Worm (Caenorhabditis elegans) whole organism, L4 larva: ENCODE measurements around the gene srz-70.

Experiments
- D1046.2 ChIP-seq: fragments of 200-800 bp; sonication (Bioruptor generic); IDR thresholded peaks from 2 replicates; pipeline ENCODE4 v1.3.6; 2022; ENCODE audit warnings: missing genetic modification characterization, missing compliant biosample characterization
- T26A8.4 ChIP-seq: fragments of 200-800 bp; sonication (Bioruptor generic); IDR thresholded peaks from 2 replicates; pipeline ENCODE4 v1.3.6; 2022; ENCODE audit warnings: missing genetic modification characterization, missing compliant biosample characterization
- Y105C5A.15 ChIP-seq: fragments of 200-800 bp; sonication (Bioruptor generic); IDR thresholded peaks from 2 replicates; pipeline ENCODE4 v1.3.6; 2022; ENCODE audit warnings: missing genetic modification characterization, missing compliant biosample characterization
- Y48G9A.11 ChIP-seq: fragments of 200-800 bp; sonication (Bioruptor generic); IDR thresholded peaks from 2 replicates; pipeline ENCODE4 v1.3.6; 2022; ENCODE audit warnings: missing genetic modification reagents, missing genetic modification characterization, missing compliant biosample characterization
- Y5F2A.4 ChIP-seq: fragments of 200-800 bp; sonication (Bioruptor generic); optimal IDR thresholded peaks from 2 replicates; lab custom pipeline; 2018; ENCODE audit warnings: mild to moderate bottlenecking, missing genetic modification characterization, missing compliant biosample characterization
- ZK337.2 ChIP-seq: fragments of 200-800 bp; sonication (Bioruptor generic); IDR thresholded peaks from 2 replicates; pipeline ENCODE4 v1.3.6; 2022; ENCODE audit warnings: missing genetic modification reagents, missing genetic modification characterization, missing compliant biosample characterization
- attf-4 ChIP-seq: sonication (generic microtip); optimal IDR thresholded peaks from 3 replicates; lab custom pipeline; 2017; ENCODE audit warnings: missing biosample characterization, missing genetic modification characterization
- ceh-44 ChIP-seq: fragments of 200-800 bp; sonication (Bioruptor generic); IDR thresholded peaks from 2 replicates; pipeline ENCODE4 v1.3.6; 2022; ENCODE audit warnings: missing genetic modification reagents, missing genetic modification characterization, missing compliant biosample characterization
- ceh-62 ChIP-seq: sonication (generic microtip); optimal IDR thresholded peaks from 2 replicates; lab custom pipeline; 2017; ENCODE audit warnings: missing biosample characterization, missing genetic modification characterization
- cey-2 ChIP-seq: sonication (generic microtip); optimal IDR thresholded peaks from 3 replicates; lab custom pipeline; 2017; ENCODE audit warnings: missing genetic modification characterization, mild to moderate bottlenecking, missing compliant biosample characterization, antibody characterized with exemption, borderline replicate concordance; ENCODE audit not compliant: insufficient read depth
- dmd-6 ChIP-seq: fragments of 200-800 bp; sonication (Bioruptor generic); IDR thresholded peaks from 2 replicates; pipeline ENCODE4 v1.3.6; 2022; ENCODE audit warnings: missing genetic modification reagents, missing genetic modification characterization, missing compliant biosample characterization
- dmd-8 ChIP-seq: fragments of 200-800 bp; sonication (Bioruptor generic); IDR thresholded peaks from 2 replicates; pipeline ENCODE4 v1.3.6; 2022; ENCODE audit warnings: missing genetic modification characterization, missing compliant biosample characterization
- dmd-9 ChIP-seq: fragments of 200-800 bp; sonication (Bioruptor generic); IDR thresholded peaks from 2 replicates; pipeline ENCODE4 v1.3.6; 2022; ENCODE audit warnings: missing genetic modification reagents, missing genetic modification characterization, missing compliant biosample characterization
- duxl-1 ChIP-seq: sonication (generic microtip); optimal IDR thresholded peaks from 2 replicates; lab custom pipeline; 2016; ENCODE audit warnings: mild to moderate bottlenecking, missing genetic modification characterization, moderate library complexity, missing compliant biosample characterization; ENCODE audit not compliant: poor library complexity
- dve-1 ChIP-seq: sonication (generic microtip); optimal IDR thresholded peaks from 2 replicates; lab custom pipeline; 2017; ENCODE audit warnings: antibody characterized with exemption, mild to moderate bottlenecking, missing genetic modification characterization, missing compliant biosample characterization; ENCODE audit not compliant: insufficient read depth
- egl-43 ChIP-seq: fragments of 200-800 bp; sonication (Bioruptor generic); IDR thresholded peaks from 2 replicates; pipeline ENCODE4 v1.3.6; 2022; ENCODE audit warnings: missing genetic modification reagents, missing genetic modification characterization, missing compliant biosample characterization
- gei-8 ChIP-seq: fragments of 200-800 bp; sonication (Bioruptor generic); optimal IDR thresholded peaks from 2 replicates; lab custom pipeline; 2018; ENCODE audit warnings: mild to moderate bottlenecking, missing genetic modification characterization, missing compliant biosample characterization
- lin-1 ChIP-seq: fragments of 200-800 bp; sonication (Bioruptor generic); IDR thresholded peaks from 2 replicates; pipeline ENCODE4 v1.3.6; 2022; ENCODE audit warnings: missing genetic modification reagents, missing genetic modification characterization, missing compliant biosample characterization
- lin-13 ChIP-seq: fragments of 150-350 bp; optimal IDR thresholded peaks from 2 replicates; lab custom pipeline; 2014; ENCODE audit warnings: missing biosample characterization, missing genetic modification reagents, missing genetic modification characterization
- lir-3 ChIP-seq: sonication (generic microtip); optimal IDR thresholded peaks from 2 replicates; lab custom pipeline; 2016; ENCODE audit warnings: mild to moderate bottlenecking, missing genetic modification characterization, missing compliant biosample characterization
- madf-9 ChIP-seq: fragments of 200-800 bp; sonication (Bioruptor generic); conservative IDR thresholded peaks from 2 replicates; pipeline ENCODE4 v1.3.6; 2022; ENCODE audit warnings: missing genetic modification reagents, missing genetic modification characterization, missing compliant biosample characterization
- mep-1 ChIP-seq: fragments of 150-350 bp; sonication (generic microtip); optimal IDR thresholded peaks from 3 replicates; lab custom pipeline; 2014; ENCODE audit warnings: missing biosample characterization, missing genetic modification characterization
- nhr-10 ChIP-seq: fragments of 150-350 bp; optimal IDR thresholded peaks from 2 replicates; lab custom pipeline; 2014; ENCODE audit warnings: missing biosample characterization, missing genetic modification characterization
- nhr-6 ChIP-seq: fragments of 150-350 bp; optimal IDR thresholded peaks from 2 replicates; lab custom pipeline; 2014; ENCODE audit warnings: missing biosample characterization, missing genetic modification characterization
- nhr-76 ChIP-seq: fragments of 150-350 bp; optimal IDR thresholded peaks from 2 replicates; lab custom pipeline; 2014; ENCODE audit warnings: missing biosample characterization, missing genetic modification characterization
- nhr-77 ChIP-seq: fragments of 150-350 bp; optimal IDR thresholded peaks from 2 replicates; lab custom pipeline; 2014; ENCODE audit warnings: missing biosample characterization, missing genetic modification characterization
- pha-4 ChIP-seq, 2 experiments: fragments of 150-350 bp in 1 of 2; fragments of 200-800 bp in 1 of 2; sonication (Bioruptor generic) in 1 of 2; IDR thresholded peaks in 1 of 2; optimal IDR thresholded peaks in 1 of 2; 2 replicates each; pipeline versions ENCODE4 v1.3.6 to Lab custom; 2014 to 2022; ENCODE audit warnings: missing genetic modification characterization in 2 of 2, missing genetic modification reagents in 2 of 2, missing biosample characterization in 1 of 2, missing compliant biosample characterization in 1 of 2
- sdz-12 ChIP-seq: fragments of 200-800 bp; sonication (Bioruptor generic); optimal IDR thresholded peaks from 2 replicates; lab custom pipeline; 2018; ENCODE audit warnings: mild to moderate bottlenecking, missing genetic modification characterization, missing compliant biosample characterization
- snpc-4 ChIP-seq: fragments of 150-350 bp; optimal IDR thresholded peaks from 2 replicates; lab custom pipeline; 2014; ENCODE audit warnings: missing biosample characterization, missing genetic modification characterization
- tag-97 ChIP-seq: fragments of 200-800 bp; sonication (Bioruptor generic); IDR thresholded peaks from 2 replicates; pipeline ENCODE4 v1.3.6; 2022; ENCODE audit warnings: missing genetic modification characterization, missing compliant biosample characterization
- tra-1 ChIP-seq: fragments of 200-800 bp; sonication (Bioruptor generic); IDR thresholded peaks from 2 replicates; pipeline ENCODE4 v1.3.6; 2022; ENCODE audit warnings: missing genetic modification reagents, missing genetic modification characterization, missing compliant biosample characterization
- unc-62 ChIP-seq, 3 experiments: fragments of 150-350 bp in 1 of 3; sonication (generic microtip); optimal IDR thresholded peaks in 2 of 3; peaks in 1 of 3; 1 replicate in 1 of 3; 2 replicates in 2 of 3; lab custom pipeline; 2014 to 2017; ENCODE audit warnings: missing biosample characterization in 3 of 3, missing genetic modification characterization in 3 of 3, missing genetic modification reagents in 3 of 3, missing genotype in 1 of 3
- zip-11 ChIP-seq: fragments of 200-800 bp; sonication (Bioruptor generic); IDR thresholded peaks from 2 replicates; pipeline ENCODE4 v1.3.6; 2022; ENCODE audit warnings: missing genetic modification characterization, missing compliant biosample characterization
- zip-2 ChIP-seq: fragments of 150-350 bp; optimal IDR thresholded peaks from 2 replicates; lab custom pipeline; 2014; ENCODE audit warnings: missing biosample characterization, missing genetic modification characterization
- ztf-11 ChIP-seq: fragments of 150-350 bp; optimal IDR thresholded peaks from 2 replicates; lab custom pipeline; 2014; ENCODE audit warnings: missing biosample characterization, missing genetic modification characterization

srz-70 gene

DNA sequence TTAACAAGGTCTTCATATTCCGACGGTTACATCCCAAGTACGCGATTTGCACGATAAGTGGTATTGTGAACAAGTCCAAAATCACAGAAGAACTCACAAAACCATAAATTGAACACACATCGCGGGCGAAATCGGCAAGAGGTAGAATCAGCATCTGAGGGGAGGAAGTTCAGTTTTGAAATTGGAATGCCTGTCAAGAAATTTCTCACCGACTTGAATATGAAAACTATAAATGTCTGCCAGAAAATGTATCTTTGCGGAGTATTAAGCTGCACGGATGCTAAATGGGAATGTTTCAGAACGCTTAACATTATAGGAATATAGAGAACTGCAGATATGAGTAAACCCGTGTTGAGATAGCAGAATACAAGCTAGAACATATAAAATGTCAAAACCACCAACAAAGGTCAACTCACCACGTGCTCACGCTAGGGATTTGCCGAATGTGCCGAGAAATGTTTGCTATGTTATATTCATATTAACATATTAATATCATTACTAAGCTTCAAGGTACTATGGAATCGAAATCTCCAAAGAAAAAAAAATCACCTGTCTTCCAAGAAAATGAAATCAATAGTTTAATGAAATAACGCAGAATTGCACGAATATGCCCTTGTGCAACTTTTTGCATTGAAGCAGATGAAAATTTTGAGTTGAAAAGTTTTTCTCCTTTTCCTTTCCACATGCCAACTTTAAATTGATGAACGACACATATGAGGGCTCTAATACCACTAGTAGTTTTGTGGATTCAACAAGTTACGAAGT lies 3.6 kb upstream of the srz-70 start, which contains the start of gene srz-82:
TSS of gene srz-82 (plus strand) at position 701 of the 765 bp plus-strand sequence.
- peak in 1 of 2 experiments; percentile 96 for TF ChIP-seq unc-62 (GFP tag; optimal IDR thresholded peaks at IDR 0.05 in 1 of 2; lab: Kevin White, UChicago)
- TF ChIP-seq unc-62 (tag; optimal IDR thresholded peaks at IDR 0.05; lab: Kevin White, UChicago), result no peak
- TF ChIP-seq T26A8.4 (GFP tag; lab: Robert Waterston, UW), result no peak

DNA sequence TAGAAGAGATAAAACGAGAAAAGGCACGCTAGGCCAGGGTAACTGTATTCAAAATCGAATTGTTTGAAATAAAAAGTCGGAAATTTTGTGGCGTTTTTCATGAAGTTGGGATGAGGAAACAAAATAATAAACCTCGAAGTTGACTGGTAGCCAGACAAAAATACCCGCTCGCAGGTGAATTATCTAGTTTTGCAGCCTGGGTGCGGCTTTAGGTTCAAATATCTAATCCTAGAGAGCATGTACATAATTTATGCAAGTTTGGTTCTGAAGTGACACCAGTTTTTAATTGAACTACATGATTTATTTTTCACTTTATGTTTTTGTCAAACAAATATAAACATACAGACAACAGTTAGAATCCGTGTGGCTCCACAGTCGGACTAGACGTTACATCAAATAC lies 2.9 kb upstream of the srz-70 start, which contains the start of gene srz-37:
TSS of gene srz-37 (minus strand) at position 101 of the 400 bp plus-strand sequence.
- TF ChIP-seq nhr-10, result no peak
- TF ChIP-seq gei-8 (GFP tag; lab: Kevin White, UChicago), result no peak
- TF ChIP-seq egl-43, result no peak
- TF ChIP-seq dmd-8 (GFP tag; lab: Robert Waterston, UW), result no peak
- no peak for TF ChIP-seq Y5F2A.4 (GFP tag; lab: Kevin White, UChicago)
- no peak for TF ChIP-seq nhr-77
- no peak for TF ChIP-seq nhr-76
- TF ChIP-seq pha-4 (GFP tag; IDR thresholded peaks at IDR 0.05; lab: Robert Waterston, UW), result no peak
- TF ChIP-seq pha-4 (tag; optimal IDR thresholded peaks at IDR 0.05; lab: Kevin White, UChicago), result no peak
- no peak for TF ChIP-seq dmd-9 (GFP tag; lab: Robert Waterston, UW)
- no peak for TF ChIP-seq zip-11
- no peak for TF ChIP-seq ZK337.2

DNA sequence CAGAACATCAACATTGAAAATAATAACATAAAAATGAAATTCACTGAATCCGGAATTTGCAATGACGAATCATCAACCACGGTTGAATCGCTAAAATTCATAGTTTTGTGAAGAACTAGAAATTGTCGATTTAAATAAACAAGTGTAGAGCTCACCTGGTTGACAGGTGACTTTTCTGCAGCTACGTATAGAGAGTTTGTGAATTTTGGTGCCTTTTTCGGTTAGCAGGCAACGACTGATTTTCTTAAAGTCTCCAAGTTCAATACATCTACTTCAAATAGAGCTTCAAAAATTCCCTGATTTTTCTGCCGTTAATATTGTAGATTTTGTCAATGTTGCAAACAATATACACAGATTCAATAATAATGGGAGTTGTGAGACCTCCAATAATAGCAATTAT lies 1.7 kb downstream of the srz-70 start, which contains the start of gene srz-69:
TSS of gene srz-69 (minus strand) at position 101 of the 400 bp plus-strand sequence.
- TF ChIP-seq Y105C5A.15, result no peak
- no peak for TF ChIP-seq nhr-6 (tag; lab: Kevin White, UChicago)
- TF ChIP-seq nhr-76, result no peak
- TF ChIP-seq, all 104 proteins: peak for 0

DNA sequence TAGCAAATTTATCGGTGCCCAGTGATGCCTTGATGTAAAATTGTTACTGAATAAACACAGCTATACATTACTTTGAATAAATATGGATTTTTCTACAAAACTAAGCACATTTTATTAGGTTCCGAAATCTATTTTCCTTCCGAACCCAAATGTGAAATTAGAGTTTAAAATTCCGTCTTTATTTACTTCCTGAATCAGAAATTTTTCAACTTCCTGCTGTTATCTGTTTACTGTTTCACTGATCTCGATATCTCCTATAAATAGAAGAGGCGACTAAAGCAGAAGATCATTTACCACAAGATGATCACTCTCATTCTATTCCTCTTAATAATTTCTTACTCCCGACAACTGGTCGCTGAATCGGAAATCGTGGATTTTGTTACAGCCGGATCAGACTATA lies 9.1 kb downstream of the srz-70 start, which contains the start of gene F58E2.2:
TSS of gene F58E2.2 (plus strand) at position 301 of the 400 bp plus-strand sequence.
- TF ChIP-seq tra-1 (GFP tag; lab: Robert Waterston, UW) (no peak), tag-97 (GFP tag; lab: Robert Waterston, UW) (no peak), ztf-11 (tag; lab: Kevin White, UChicago) (no peak), duxl-1 (tag; lab: Kevin White, UChicago) (no peak), madf-9 (GFP tag; lab: Robert Waterston, UW) (no peak), mep-1 (tag; lab: Kevin White, UChicago) (no peak), dmd-9 (GFP tag; lab: Robert Waterston, UW) (no peak), zip-11 (no peak)

DNA sequence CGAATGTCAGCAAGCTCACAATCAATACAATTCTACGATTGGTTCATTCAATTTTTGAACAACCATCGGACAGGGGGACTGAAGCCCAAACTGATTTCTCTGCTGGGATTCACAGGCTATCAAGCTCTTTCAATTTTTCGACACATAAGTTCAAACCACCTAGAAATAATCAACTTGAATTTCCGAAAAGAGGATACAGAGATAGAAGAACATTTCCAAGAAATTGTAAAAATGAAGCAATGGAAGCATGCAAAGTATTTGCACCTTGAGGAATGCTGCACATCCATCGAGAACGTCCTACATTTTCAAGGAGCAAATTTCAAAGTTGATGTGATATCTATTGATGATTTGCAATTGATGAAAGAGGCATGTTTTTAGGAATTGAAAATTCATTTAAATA lies 11.1 kb downstream of the srz-70 start:
- TF ChIP-seq lir-3 (no peak), unc-62 (GFP tag; optimal IDR thresholded peaks at IDR 0.05 in 1 of 2; lab: Kevin White, UChicago) (peak in 1 of 2 experiments; percentile 91), unc-62 (tag; optimal IDR thresholded peaks at IDR 0.05; lab: Kevin White, UChicago) (no peak), lin-1 (GFP tag; lab: Robert Waterston, UW) (no peak)
- TF ChIP-seq, all 104 proteins: peak for 1

DNA sequence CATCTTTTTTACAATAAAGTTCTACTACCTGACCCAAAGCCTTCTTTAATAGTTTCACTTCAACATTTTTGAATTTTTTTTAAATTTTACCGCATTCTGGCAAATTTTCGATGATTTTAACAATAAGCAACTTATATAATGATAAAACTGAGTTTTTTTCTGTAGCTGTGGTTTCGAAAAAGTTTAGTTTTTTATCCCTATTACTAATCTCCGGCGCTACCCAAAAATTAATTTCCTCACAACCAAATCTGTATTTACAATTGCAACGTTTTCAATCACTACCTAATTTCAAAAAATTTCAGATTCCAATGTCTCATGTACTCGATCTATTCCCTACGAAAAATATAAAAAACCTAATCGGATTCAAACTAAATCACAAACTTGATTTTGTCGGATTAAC lies 11.7 kb downstream of the srz-70 start, which contains the start of gene F58E2.3:
TSS of gene F58E2.3 (plus strand) at position 301 of the 400 bp plus-strand sequence.
- TF ChIP-seq sdz-12, result no peak
- no peak for TF ChIP-seq unc-62 (GFP tag; optimal IDR thresholded peaks at IDR 0.05 in 1 of 2; lab: Kevin White, UChicago)
- no peak for TF ChIP-seq unc-62 (tag; optimal IDR thresholded peaks at IDR 0.05; lab: Kevin White, UChicago)
- TF ChIP-seq ceh-62 (tag; lab: Kevin White, UChicago), result no peak
- no peak for TF ChIP-seq attf-4 (tag; lab: Kevin White, UChicago)
- no peak for TF ChIP-seq lin-13 (GFP tag; lab: Kevin White, UChicago)
- TF ChIP-seq snpc-4 (tag; lab: Kevin White, UChicago), result no peak
- TF ChIP-seq madf-9 (GFP tag; lab: Robert Waterston, UW), result no peak
- no peak for TF ChIP-seq cey-2 (tag; lab: Kevin White, UChicago)
- TF ChIP-seq dve-1 (tag; lab: Kevin White, UChicago), result no peak
- TF ChIP-seq ceh-44 (GFP tag; lab: Robert Waterston, UW), result no peak
- no peak for TF ChIP-seq D1046.2 (GFP tag; lab: Robert Waterston, UW)
- no peak for TF ChIP-seq dmd-6 (GFP tag; lab: Robert Waterston, UW)
- no peak for TF ChIP-seq Y48G9A.11 (GFP tag; lab: Robert Waterston, UW)
- TF ChIP-seq zip-2 (tag; lab: Kevin White, UChicago), result no peak
- TF ChIP-seq egl-43, result no peak
